Worm (Caenorhabditis elegans) whole organism, young adult: ENCODE data around the gene ZK637.14.

Source experiments
- F37B4.10 ChIP-seq: fragments of 200-800 bp; sonication (Bioruptor generic); IDR thresholded peaks from 2 replicates; pipeline ENCODE4 v1.3.6; 2022; ENCODE audit warnings: missing genetic modification characterization, missing compliant biosample characterization
- F57A8.1 ChIP-seq: fragments of 200-800 bp; sonication (Bioruptor generic); optimal IDR thresholded peaks from 2 replicates; lab custom pipeline; 2018; ENCODE audit warnings: mild to moderate bottlenecking, missing genetic modification characterization, moderate library complexity, missing compliant biosample characterization
- F57C9.4 ChIP-seq: sonication (generic microtip); optimal IDR thresholded peaks from 2 replicates; lab custom pipeline; 2017; ENCODE audit warnings: mild to moderate bottlenecking, missing genetic modification characterization, missing compliant biosample characterization
- attf-5 ChIP-seq: fragments of 200-800 bp; sonication (Bioruptor generic); optimal IDR thresholded peaks from 2 replicates; lab custom pipeline; 2018; ENCODE audit warnings: mild to moderate bottlenecking, missing genetic modification characterization, missing compliant biosample characterization
- dpl-1 ChIP-seq: fragments of 150-350 bp; optimal IDR thresholded peaks from 2 replicates; lab custom pipeline; 2014; ENCODE audit warnings: missing biosample characterization, missing genetic modification reagents, missing genetic modification characterization
- ekl-4 ChIP-seq: fragments of 200-800 bp; sonication (Bioruptor generic); IDR thresholded peaks from 2 replicates; pipeline ENCODE4 v1.3.6; 2022; ENCODE audit warnings: missing genetic modification reagents, missing genetic modification characterization, missing compliant biosample characterization
- hrde-1 ChIP-seq: sonication (generic microtip); optimal IDR thresholded peaks from 2 replicates; lab custom pipeline; 2016; ENCODE audit warnings: missing genetic modification characterization, mild to moderate bottlenecking, missing compliant biosample characterization, moderate library complexity, missing genotype, missing genetic modification reagents, borderline replicate concordance
- lag-1 ChIP-seq: fragments of 200-800 bp; sonication (Bioruptor generic); IDR thresholded peaks from 2 replicates; pipeline ENCODE4 v1.3.6; 2022; ENCODE audit warnings: missing genetic modification reagents, missing genetic modification characterization, missing compliant biosample characterization
- madf-10 ChIP-seq: sonication (generic microtip); optimal IDR thresholded peaks from 2 replicates; lab custom pipeline; 2016; ENCODE audit warnings: mild to moderate bottlenecking, missing genetic modification characterization, missing compliant biosample characterization
- madf-6 ChIP-seq: fragments of 200-800 bp; sonication (Bioruptor generic); IDR thresholded peaks from 2 replicates; pipeline ENCODE4 v1.3.6; 2022; ENCODE audit warnings: missing genetic modification reagents, missing genetic modification characterization, missing compliant biosample characterization
- nfya-2 ChIP-seq: fragments of 200-800 bp; sonication (Bioruptor generic); IDR thresholded peaks from 2 replicates; pipeline ENCODE4 v1.3.6; 2022; ENCODE audit warnings: missing genetic modification reagents, missing genetic modification characterization, missing compliant biosample characterization
- pbrm-1 ChIP-seq: fragments of 200-800 bp; sonication (Bioruptor generic); IDR thresholded peaks from 2 replicates; pipeline ENCODE4 v1.3.6; 2022; ENCODE audit warnings: missing genetic modification reagents, missing genetic modification characterization, missing compliant biosample characterization
- unc-130 ChIP-seq: sonication (generic microtip); optimal IDR thresholded peaks from 2 replicates; lab custom pipeline; 2016; ENCODE audit warnings: missing genetic modification reagents, missing genetic modification characterization, missing compliant biosample characterization

- TF ChIP-seq madf-10 (tag; lab: Kevin White, UChicago), result no peak
- TF ChIP-seq ekl-4 (GFP tag; lab: Robert Waterston, UW), result no peak
- TF ChIP-seq F57C9.4, result no peak
- TF ChIP-seq F57A8.1 (GFP tag; lab: Kevin White, UChicago), result no peak
- no peak for TF ChIP-seq attf-5 (GFP tag; lab: Kevin White, UChicago)
- TF ChIP-seq lag-1 (GFP tag; lab: Robert Waterston, UW), result no peak
- no peak for TF ChIP-seq pbrm-1 (GFP tag; lab: Robert Waterston, UW)
- TF ChIP-seq hrde-1 (tag; lab: Kevin White, UChicago), result no peak
- TF ChIP-seq dpl-1 (GFP tag; lab: Kevin White, UChicago), result no peak
- TF ChIP-seq F37B4.10, result no peak
- no peak for TF ChIP-seq madf-6 (GFP tag; lab: Robert Waterston, UW)
- no peak for TF ChIP-seq nfya-2 (GFP tag; lab: Robert Waterston, UW)
- no peak for TF ChIP-seq unc-130 (GFP tag; lab: Kevin White, UChicago)
These were observed 40.6 kb downstream of the ZK637.14 start, which contains the start of gene F44E2.7 for ce11 chrIII:8848372-8848771.
